Fruit fly (Drosophila melanogaster) whole organism: Measurements from ENCODE around the gene CG43098.

Source experiments
- CG8478 ChIP-seq: fragments of >200 bp; optimal IDR thresholded peaks from 2 replicates; lab custom pipeline; 2018; ENCODE audit warnings: inconsistent platforms
- Dll ChIP-seq: fragments of >200 bp; optimal IDR thresholded peaks from 2 replicates; lab custom pipeline; 2017
- EcR ChIP-seq, 2 experiments: fragments of >200 bp; optimal IDR thresholded peaks; 2 replicates each; lab custom pipeline; 2017; ENCODE audit warnings: missing biosample characterization in 2 of 2, missing genetic modification characterization in 2 of 2, missing genetic modification reagents in 2 of 2
- pan ChIP-seq: fragments of >200 bp; optimal IDR thresholded peaks from 2 replicates; lab custom pipeline; 2017
- psq ChIP-seq: fragments of >200 bp; optimal IDR thresholded peaks from 2 replicates; lab custom pipeline; 2017
- usp ChIP-seq: fragments of >200 bp; optimal IDR thresholded peaks from 2 replicates; lab custom pipeline; 2017; ENCODE audit warnings: missing biosample characterization, missing genetic modification characterization, mixed read lengths

CG43098 gene

dm6 chr3L:3658768-3659167 is at the start of gene CG43098:
Gene CG43098 (plus strand): TSS chr3L:3659068.
- TF ChIP-seq CG8478 (lab: Kevin White, UChicago) (no peak), usp (GFP tag; lab: Kevin White, UChicago) (no peak), psq (lab: Kevin White, UChicago) (no peak), Dll (lab: Kevin White, UChicago) (no peak), EcR (GFP tag; optimal IDR thresholded peaks at IDR 0.05; lab: Kevin White, UChicago) (no peak), pan (lab: Kevin White, UChicago) (no peak)

dm6 chr3L:3611892-3612291 is 47.0 kb upstream of the CG43098 start, which contains the start of gene CG10359:
Gene CG10359 (plus strand): TSS chr3L:3612192.
- TF ChIP-seq psq (lab: Kevin White, UChicago) (no peak), Dll (lab: Kevin White, UChicago) (no peak), usp (GFP tag; lab: Kevin White, UChicago) (no peak), EcR (GFP tag; optimal IDR thresholded peaks at IDR 0.05; lab: Kevin White, UChicago) (no peak), pan (lab: Kevin White, UChicago) (no peak), CG8478 (lab: Kevin White, UChicago) (no peak)

dm6 chr3L:3612582-3613285 is 46.1 kb upstream of the CG43098 start:
- no peak for TF ChIP-seq Dll (lab: Kevin White, UChicago)

- no peak for TF ChIP-seq EcR (GFP tag; optimal IDR thresholded peaks at IDR 0.05; lab: Kevin White, UChicago)
- no peak for TF ChIP-seq CG8478 (lab: Kevin White, UChicago)
- TF ChIP-seq usp (GFP tag; lab: Kevin White, UChicago), result no peak
Observed at dm6 chr3L:3615082-3615481, 43.8 kb upstream of the CG43098 start, which contains the start of gene CG10357. Gene CG10357 (plus strand): TSS chr3L:3615382.

- TF ChIP-seq EcR (GFP tag; optimal IDR thresholded peaks at IDR 0.05; lab: Kevin White, UChicago) (no peak), Dll (lab: Kevin White, UChicago) (no peak), CG8478 (lab: Kevin White, UChicago) (peak; percentile 10), usp (GFP tag; lab: Kevin White, UChicago) (no peak)
Observed at dm6 chr3L:3616344-3616743, 42.5 kb upstream of the CG43098 start.

- TF ChIP-seq psq (lab: Kevin White, UChicago) (no peak), CG8478 (lab: Kevin White, UChicago) (no peak), Dll (lab: Kevin White, UChicago) (no peak), EcR (GFP tag; optimal IDR thresholded peaks at IDR 0.05; lab: Kevin White, UChicago) (no peak), pan (lab: Kevin White, UChicago) (no peak)
Observed at dm6 chr3L:3617252-3617651, 41.6 kb upstream of the CG43098 start.

dm6 chr3L:3620932-3621331 is 37.9 kb upstream of the CG43098 start, which contains the start of gene CG14974:
Gene CG14974 (minus strand): TSS chr3L:3621032.
- no peak for TF ChIP-seq usp (GFP tag; lab: Kevin White, UChicago)
- TF ChIP-seq CG8478 (lab: Kevin White, UChicago), result no peak
- TF ChIP-seq pan (lab: Kevin White, UChicago), result no peak
- no peak for TF ChIP-seq psq (lab: Kevin White, UChicago)
- TF ChIP-seq EcR (GFP tag; optimal IDR thresholded peaks at IDR 0.05; lab: Kevin White, UChicago), result no peak
- TF ChIP-seq Dll (lab: Kevin White, UChicago), result no peak

dm6 chr3L:3624876-3625275 is 34.0 kb upstream of the CG43098 start:
- TF ChIP-seq pan (lab: Kevin White, UChicago) (no peak), Dll (lab: Kevin White, UChicago) (peak; percentile 52), CG8478 (lab: Kevin White, UChicago) (no peak), usp (GFP tag; lab: Kevin White, UChicago) (no peak), EcR (GFP tag; optimal IDR thresholded peaks at IDR 0.05; lab: Kevin White, UChicago) (no peak), psq (lab: Kevin White, UChicago) (no peak)

dm6 chr3L:3626069-3626468 is 32.8 kb upstream of the CG43098 start, which contains the start of gene dar1:
Gene dar1 (plus strand): TSS chr3L:3626352.
- TF ChIP-seq usp (GFP tag; lab: Kevin White, UChicago), result no peak
- TF ChIP-seq Dll (lab: Kevin White, UChicago), result peak; percentile 91

- TF ChIP-seq Dll (lab: Kevin White, UChicago), result no peak
Observed at dm6 chr3L:3632500-3633183, 26.2 kb upstream of the CG43098 start.

dm6 chr3L:3634107-3634737 is 24.6 kb upstream of the CG43098 start:
- no peak for TF ChIP-seq Dll (lab: Kevin White, UChicago)
